Worm (Caenorhabditis elegans): ENCODE results near the gene srg-56.

DNA sequence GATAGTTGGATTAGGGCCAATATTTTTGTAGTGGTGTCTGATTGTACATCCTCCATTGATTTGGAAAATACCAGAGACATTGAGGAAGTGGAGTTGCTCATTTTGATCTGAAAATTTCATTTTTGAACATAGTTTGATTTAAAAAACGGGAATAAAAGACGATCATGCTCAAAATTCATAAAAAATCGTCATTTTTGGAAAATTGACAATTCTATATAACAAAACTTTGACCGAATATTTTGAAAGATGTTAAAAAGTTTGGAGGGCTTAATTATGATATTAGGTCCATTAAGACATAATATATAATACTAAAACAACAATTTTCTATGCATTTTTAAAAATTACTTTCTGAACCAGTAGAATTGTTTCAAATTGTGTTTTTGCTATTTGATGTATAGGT, 21.4 kb upstream of the srg-56 start, which contains the start of gene srg-58:
- no peak for TF ChIP-seq him-1 (tag; optimal IDR thresholded peaks at IDR 0.05)
- no peak for TF ChIP-seq dao-5 (tag; optimal IDR thresholded peaks at IDR 0.05)
